Worm (Caenorhabditis elegans): Measurements from ENCODE around the gene K08F4.12.

The K08F4.12 gene

ce11 chrIV:10112570-10112969 is 25.3 kb upstream of the K08F4.12 start, which contains the start of gene nsph-3.2:
Gene nsph-3.2, plus strand, starts transcription at chrIV:10112870.
- TF ChIP-seq Y79H2A.3 (GFP tag; conservative IDR thresholded peaks at IDR 0.05) (no peak), ama-1 (optimal IDR thresholded peaks at IDR 0.05) (no peak), ama-1 (GFP tag; optimal IDR thresholded peaks at IDR 0.05) (no peak), egl-18 (GFP tag; IDR thresholded peaks at IDR 0.05) (no peak), ets-4 (GFP tag; optimal IDR thresholded peaks at IDR 0.05) (no peak), atf-7 (tag; optimal IDR thresholded peaks at IDR 0.05) (no peak), die-1 (tag; optimal IDR thresholded peaks at IDR 0.05) (no peak), B0261.1 (tag; optimal IDR thresholded peaks at IDR 0.05) (no peak), madf-8 (GFP tag; conservative IDR thresholded peaks at IDR 0.05) (no peak), ekl-4 (GFP tag; IDR thresholded peaks at IDR 0.05) (no peak), him-1 (tag; optimal IDR thresholded peaks at IDR 0.05) (no peak), athp-1 (tag; optimal IDR thresholded peaks at IDR 0.05) (no peak), zim-3 (tag; optimal IDR thresholded peaks at IDR 0.05) (no peak), rcor-1 (GFP tag; IDR thresholded peaks at IDR 0.05) (no peak), ceh-27 (GFP tag; optimal IDR thresholded peaks at IDR 0.05) (no peak), F23B12.7 (tag; optimal IDR thresholded peaks at IDR 0.05; ENCODE audit: insufficient read depth) (no peak), rec-8 (tag; optimal IDR thresholded peaks at IDR 0.05) (no peak), nfya-1 (tag; optimal IDR thresholded peaks at IDR 0.05; ENCODE audit: borderline replicate concordance, insufficient read depth) (no peak)

ce11 chrIV:10115142-10115541 is 22.8 kb upstream of the K08F4.12 start, which contains the start of gene C04G2.10:
Gene C04G2.10, plus strand, starts transcription at chrIV:10115442.
- TF ChIP-seq ceh-58 (GFP tag; IDR thresholded peaks at IDR 0.05) = no peak
- TF ChIP-seq F57C9.4 (tag; optimal IDR thresholded peaks at IDR 0.05) = no peak
- no peak for TF ChIP-seq nfya-1 (tag; optimal IDR thresholded peaks at IDR 0.05; ENCODE audit: borderline replicate concordance, insufficient read depth)
- no peak for TF ChIP-seq attf-3 (GFP tag; conservative IDR thresholded peaks at IDR 0.05)
- TF ChIP-seq egl-44 (GFP tag; IDR thresholded peaks at IDR 0.05) = no peak
- no peak for TF ChIP-seq cebp-1 (GFP tag; IDR thresholded peaks at IDR 0.05)
- no peak for TF ChIP-seq cebp-1 (tag; optimal IDR thresholded peaks at IDR 0.05)
- no peak for TF ChIP-seq T07F8.4 (tag; optimal IDR thresholded peaks at IDR 0.05)

ce11 chrIV:10116765-10117164 is 21.1 kb upstream of the K08F4.12 start:
- TF ChIP-seq lsl-1 (GFP tag; optimal IDR thresholded peaks at IDR 0.05) (peak; percentile 17), ztf-28 (GFP tag; IDR thresholded peaks at IDR 0.05) (no peak), sdz-38 (tag; optimal IDR thresholded peaks at IDR 0.05) (no peak), egl-18 (GFP tag; IDR thresholded peaks at IDR 0.05) (no peak), madf-6 (GFP tag; IDR thresholded peaks at IDR 0.05) (0 out of 2 replicates have a peak, but pooled peaks have one; percentile 17), snpc-1.1 (tag; optimal IDR thresholded peaks at IDR 0.05; ENCODE audit: insufficient read depth) (peak; percentile 85), snpc-3.4 (tag; optimal IDR thresholded peaks at IDR 0.05) (peak; percentile 19), snpc-4 (GFP tag; optimal IDR thresholded peaks at IDR 0.05) (peak; percentile 72), snpc-4 (tag; optimal IDR thresholded peaks at IDR 0.05) (peak; percentile 53 to 91 (median 68))

- no peak for TF ChIP-seq snpc-4 (GFP tag; optimal IDR thresholded peaks at IDR 0.05)
- TF ChIP-seq snpc-4 (tag; optimal IDR thresholded peaks at IDR 0.05) = no peak
- no peak for TF ChIP-seq F55B11.4 (tag; optimal IDR thresholded peaks at IDR 0.05; ENCODE audit: borderline replicate concordance, insufficient read depth)
- TF ChIP-seq dpl-1 (GFP tag; optimal IDR thresholded peaks at IDR 0.05) = no peak
- no peak for TF ChIP-seq ceh-100 (GFP tag; IDR thresholded peaks at IDR 0.05)
- TF ChIP-seq aptf-3 (GFP tag; IDR thresholded peaks at IDR 0.05) = no peak
- TF ChIP-seq rec-8 (tag; optimal IDR thresholded peaks at IDR 0.05) = no peak
- TF ChIP-seq T07F8.4 (tag; optimal IDR thresholded peaks at IDR 0.05) = no peak
- no peak for TF ChIP-seq unc-62 (GFP tag; optimal IDR thresholded peaks at IDR 0.05)
- TF ChIP-seq hrde-1 (tag; optimal IDR thresholded peaks at IDR 0.05; ENCODE audit: borderline replicate concordance) = no peak
- TF ChIP-seq Y79H2A.3 (GFP tag; conservative IDR thresholded peaks at IDR 0.05) = no peak
- TF ChIP-seq rpc-1 (optimal IDR thresholded peaks at IDR 0.05) = no peak
- TF ChIP-seq rpc-1 (tag; optimal IDR thresholded peaks at IDR 0.05) = no peak
Measured at ce11 chrIV:10122205-10122604, 15.7 kb upstream of the K08F4.12 start, which contains the start of gene irld-21. Gene irld-21, minus strand, starts transcription at chrIV:10122305.
